Worm (Caenorhabditis elegans) whole organism, L4/young adult: ENCODE data around the gene ifas-1.

Experiments
- W03F9.2 ChIP-seq: fragments of 150-350 bp; optimal IDR thresholded peaks from 2 replicates; lab custom pipeline; 2014; ENCODE audit warnings: missing biosample characterization, missing genetic modification characterization
- him-1 ChIP-seq: sonication (generic microtip); optimal IDR thresholded peaks from 2 replicates; lab custom pipeline; 2016; ENCODE audit warnings: missing genotype, missing genetic modification reagents, missing genetic modification characterization, missing compliant biosample characterization

DNA sequence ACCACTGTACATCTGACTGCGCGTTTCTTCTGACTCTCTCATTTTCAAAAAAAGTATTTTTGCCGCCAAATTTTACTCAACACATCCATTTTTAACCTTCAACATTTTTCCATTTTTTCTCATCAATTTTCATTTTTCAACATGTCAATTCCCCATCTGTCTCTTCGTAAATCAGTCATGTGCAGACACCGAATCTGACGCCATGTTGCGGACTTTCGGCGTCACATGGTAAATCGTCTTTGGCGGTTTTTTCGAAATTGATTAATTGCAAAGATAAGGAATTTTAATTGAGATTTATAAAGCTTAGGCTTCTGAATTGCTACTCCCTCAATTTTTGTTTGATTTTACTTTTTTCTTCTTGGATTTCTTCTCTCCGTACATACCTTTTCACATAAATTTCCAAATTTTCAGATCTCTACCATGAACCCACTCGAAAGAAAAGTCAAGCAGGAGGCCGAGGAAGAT, 5.7 kb downstream of the ifas-1 start, which contains the start of gene F19B10.1:
- TF ChIP-seq W03F9.2 (peak; percentile 67), him-1 (tag; lab: Kevin White, UChicago) (no peak)
